Worm (Caenorhabditis elegans): Measurements from ENCODE around the gene flp-10.

- TF ChIP-seq F49E8.2 (tag; optimal IDR thresholded peaks at IDR 0.05; ENCODE audit: borderline replicate concordance) (no peak), cey-2 (tag; optimal IDR thresholded peaks at IDR 0.05; ENCODE audit: borderline replicate concordance, insufficient read depth) (no peak), dve-1 (tag; optimal IDR thresholded peaks at IDR 0.05; ENCODE audit: insufficient read depth) (no peak), dmd-9 (GFP tag; IDR thresholded peaks at IDR 0.05) (no peak), snpc-4 (tag; optimal IDR thresholded peaks at IDR 0.05) (no peak), sdz-12 (GFP tag; optimal IDR thresholded peaks at IDR 0.05) (no peak), lin-13 (GFP tag; optimal IDR thresholded peaks at IDR 0.05) (no peak), ceh-82 (tag; optimal IDR thresholded peaks at IDR 0.05) (no peak), unc-62 (GFP tag; optimal IDR thresholded peaks at IDR 0.05 in 1 of 2) (no peak), unc-62 (tag; optimal IDR thresholded peaks at IDR 0.05) (no peak), dmd-6 (GFP tag; IDR thresholded peaks at IDR 0.05) (no peak)
Observed at ce11 chrIV:7850329-7850728, 18.4 kb upstream of the flp-10 start.
